Fruit fly (Drosophila melanogaster) whole organism, embryonic: Measurements from ENCODE around the gene chif.

Source experiments
- CG10209 ChIP-seq: fragments of 200-800 bp; sonication (Bioruptor generic); optimal IDR thresholded peaks from 3 replicates; lab custom pipeline; 2017; ENCODE audit warnings: missing biosample characterization, mild to moderate bottlenecking, missing genetic modification characterization, missing genetic modification reagents
- CG1024 ChIP-seq: fragments of 200-800 bp; sonication (Bioruptor generic); IDR thresholded peaks from 2 replicates; pipeline ENCODE4 v1.3.6; 2022; ENCODE audit warnings: missing biosample characterization, missing genetic modification characterization
- CG10267 ChIP-seq: fragments of 200-800 bp; sonication (Bioruptor generic); optimal IDR thresholded peaks from 2 replicates; lab custom pipeline; 2018; ENCODE audit warnings: missing biosample characterization, mild to moderate bottlenecking, missing genetic modification characterization, moderate library complexity
- CG10979 ChIP-seq: fragments of 200-800 bp; sonication (Bioruptor generic); optimal IDR thresholded peaks from 2 replicates; lab custom pipeline; 2018; ENCODE audit warnings: missing biosample characterization, mild to moderate bottlenecking, missing genetic modification characterization, moderate library complexity
- CG13424 ChIP-seq: fragments of 200-800 bp; sonication (Bioruptor generic); optimal IDR thresholded peaks from 2 replicates; lab custom pipeline; 2019; ENCODE audit warnings: missing biosample characterization, mild to moderate bottlenecking, missing genetic modification characterization, moderate library complexity
- CG1529 ChIP-seq: fragments of 200-800 bp; sonication (Bioruptor generic); optimal IDR thresholded peaks from 3 replicates; lab custom pipeline; 2018; ENCODE audit warnings: missing biosample characterization, missing genetic modification characterization
- CG15601 ChIP-seq: fragments of 200-800 bp; sonication (Bioruptor generic); optimal IDR thresholded peaks from 3 replicates; lab custom pipeline; 2019; ENCODE audit warnings: missing biosample characterization, mild to moderate bottlenecking, missing genetic modification characterization, moderate library complexity
- CG15696 ChIP-seq: fragments of 200-800 bp; sonication (Bioruptor generic); optimal IDR thresholded peaks from 2 replicates; lab custom pipeline; 2019; ENCODE audit warnings: missing biosample characterization, mild to moderate bottlenecking, missing genetic modification characterization, moderate library complexity
- CG17361 ChIP-seq: fragments of 200-800 bp; sonication (Bioruptor generic); IDR thresholded peaks from 3 replicates; pipeline ENCODE4 v1.3.6; 2022; ENCODE audit warnings: missing biosample characterization, missing genetic modification characterization
- CG17912 ChIP-seq: fragments of 200-800 bp; sonication (Bioruptor generic); optimal IDR thresholded peaks from 2 replicates; lab custom pipeline; 2018; ENCODE audit warnings: missing biosample characterization, mild to moderate bottlenecking, missing genetic modification characterization
- CG33557 ChIP-seq: fragments of 200-800 bp; sonication (Bioruptor generic); optimal IDR thresholded peaks from 2 replicates; lab custom pipeline; 2019; ENCODE audit warnings: missing biosample characterization, mild to moderate bottlenecking, missing genetic modification characterization, moderate library complexity
- CG34376 ChIP-seq: fragments of 200-800 bp; sonication (Bioruptor generic); optimal IDR thresholded peaks from 2 replicates; lab custom pipeline; 2018; ENCODE audit warnings: missing biosample characterization, mild to moderate bottlenecking, missing genetic modification characterization
- CG34422 ChIP-seq: fragments of 200-800 bp; sonication (Bioruptor generic); IDR thresholded peaks from 3 replicates; pipeline ENCODE4 v1.3.6; 2022; ENCODE audit warnings: missing biosample characterization, missing genetic modification characterization
- CG4328 ChIP-seq: fragments of 200-800 bp; sonication (Bioruptor generic); optimal IDR thresholded peaks from 3 replicates; lab custom pipeline; 2017; ENCODE audit warnings: missing biosample characterization, missing genetic modification reagents, missing genetic modification characterization
- CG7556 ChIP-seq: fragments of 200-800 bp; sonication (Bioruptor generic); optimal IDR thresholded peaks from 2 replicates; lab custom pipeline; 2017; ENCODE audit warnings: missing biosample characterization, mild to moderate bottlenecking, missing genetic modification characterization
- CG7745 ChIP-seq: fragments of 200-800 bp; sonication (Bioruptor generic); optimal IDR thresholded peaks from 2 replicates; lab custom pipeline; 2018; ENCODE audit warnings: missing biosample characterization, mild to moderate bottlenecking, missing genetic modification characterization, moderate library complexity
- CG9797 ChIP-seq: fragments of 200-800 bp; sonication (Bioruptor generic); optimal IDR thresholded peaks from 3 replicates; lab custom pipeline; 2018; ENCODE audit warnings: missing biosample characterization, mild to moderate bottlenecking, missing genetic modification characterization
- Dfd ChIP-seq, 2 experiments: fragments of >200 bp; optimal IDR thresholded peaks; 2 replicates each; lab custom pipeline; 2017; ENCODE audit warnings: missing biosample characterization in 2 of 2, missing genetic modification characterization in 2 of 2
- ERR ChIP-seq: fragments of 200-800 bp; sonication (Bioruptor generic); optimal IDR thresholded peaks from 2 replicates; lab custom pipeline; 2016; ENCODE audit warnings: missing biosample characterization, missing genetic modification characterization
- Fer2 ChIP-seq: fragments of 200-800 bp; sonication (Bioruptor generic); optimal IDR thresholded peaks from 2 replicates; lab custom pipeline; 2018; ENCODE audit warnings: missing biosample characterization, mild to moderate bottlenecking, missing genetic modification characterization, moderate library complexity
- H15 ChIP-seq: fragments of 200-800 bp; sonication (Bioruptor generic); IDR thresholded peaks from 3 replicates; pipeline ENCODE4 v1.3.6; 2022; ENCODE audit warnings: missing biosample characterization, missing genetic modification characterization
- Nf-YC ChIP-seq: fragments of 200-800 bp; optimal IDR thresholded peaks from 3 replicates; lab custom pipeline; 2019; ENCODE audit warnings: missing biosample characterization, mild to moderate bottlenecking, missing genetic modification characterization, moderate library complexity
- Opbp ChIP-seq: fragments of 200-800 bp; sonication (Bioruptor generic); IDR thresholded peaks from 3 replicates; pipeline ENCODE4 v1.3.6; 2022; ENCODE audit warnings: missing biosample characterization, missing genetic modification characterization; ENCODE audit not compliant: partially characterized antibody
- Optix ChIP-seq: fragments of 200-800 bp; sonication (Bioruptor generic); IDR thresholded peaks from 3 replicates; pipeline ENCODE4 v1.3.6; 2022; ENCODE audit warnings: missing biosample characterization, missing genetic modification characterization
- Pdp1 ChIP-seq, 2 experiments: fragments of 200-800 bp; sonication (Bioruptor generic); optimal IDR thresholded peaks; 3 replicates each; lab custom pipeline; 2016; ENCODE audit warnings: missing biosample characterization in 2 of 2, missing genetic modification characterization in 2 of 2, mild to moderate bottlenecking in 1 of 2, moderate library complexity in 1 of 2
- Sry-δ ChIP-seq: fragments of 200-800 bp; sonication (Bioruptor generic); optimal IDR thresholded peaks from 2 replicates; lab custom pipeline; 2016; ENCODE audit warnings: missing biosample characterization, missing genetic modification characterization
- Trl ChIP-seq, 3 experiments: fragments of >200 bp in 2 of 3; fragments of 200-800 bp in 1 of 3; sonication (Bioruptor generic) in 1 of 3; optimal IDR thresholded peaks; 2 replicates in 1 of 3; 3 replicates in 2 of 3; lab custom pipeline; 2016 to 2017; ENCODE audit warnings: missing biosample characterization in 1 of 3, missing genetic modification characterization in 1 of 3
- ash1 ChIP-seq: fragments of 200-800 bp; sonication (Bioruptor generic); optimal IDR thresholded peaks from 2 replicates; lab custom pipeline; 2018; ENCODE audit warnings: missing biosample characterization, mild to moderate bottlenecking, missing genetic modification characterization
- ato ChIP-seq: fragments of 200-800 bp; sonication (Bioruptor generic); IDR thresholded peaks from 2 replicates; pipeline ENCODE4 v1.3.6; 2022; ENCODE audit warnings: missing biosample characterization, missing genetic modification characterization; ENCODE audit not compliant: partially characterized antibody
- cato ChIP-seq: fragments of 200-800 bp; sonication (Bioruptor generic); optimal IDR thresholded peaks from 2 replicates; lab custom pipeline; 2016; ENCODE audit warnings: missing biosample characterization, missing genetic modification characterization, borderline replicate concordance
- dati ChIP-seq: fragments of 200-800 bp; sonication (Bioruptor generic); IDR thresholded peaks from 2 replicates; pipeline ENCODE4 v1.3.6; 2022; ENCODE audit warnings: missing biosample characterization, missing genetic modification characterization
- dpn ChIP-seq, 2 experiments: fragments of 200-800 bp; sonication (Bioruptor generic); optimal IDR thresholded peaks; 3 replicates each; lab custom pipeline; 2016; ENCODE audit warnings: missing biosample characterization in 2 of 2, missing genetic modification characterization in 2 of 2
- dysf ChIP-seq: fragments of 200-800 bp; sonication (Bioruptor generic); IDR thresholded peaks from 3 replicates; pipeline ENCODE4 v1.3.6; 2022; ENCODE audit warnings: missing biosample characterization, missing genetic modification characterization
- ewg ChIP-seq: fragments of 200-800 bp; sonication (Bioruptor generic); optimal IDR thresholded peaks from 3 replicates; lab custom pipeline; 2017; ENCODE audit warnings: mild to moderate bottlenecking, missing biosample characterization, missing genetic modification reagents, missing genetic modification characterization
- fd96Cb ChIP-seq: fragments of 200-800 bp; sonication (Bioruptor generic); optimal IDR thresholded peaks from 2 replicates; lab custom pipeline; 2018; ENCODE audit warnings: missing biosample characterization, mild to moderate bottlenecking, missing genetic modification characterization, moderate library complexity
- gfzf ChIP-seq: fragments of 200-800 bp; sonication (Bioruptor generic); optimal IDR thresholded peaks from 2 replicates; lab custom pipeline; 2016; ENCODE audit warnings: missing biosample characterization, mild to moderate bottlenecking, missing genetic modification characterization, moderate library complexity
- grn ChIP-seq: fragments of 200-800 bp; sonication (Bioruptor generic); optimal IDR thresholded peaks from 3 replicates; lab custom pipeline; 2017; ENCODE audit warnings: missing biosample characterization, missing genetic modification characterization
- gsb-n ChIP-seq: fragments of 200-800 bp; sonication (Bioruptor generic); optimal IDR thresholded peaks from 3 replicates; lab custom pipeline; 2018; ENCODE audit warnings: missing biosample characterization, mild to moderate bottlenecking, missing genetic modification characterization
- jigr1 ChIP-seq: fragments of 200-800 bp; sonication (Bioruptor generic); IDR thresholded peaks from 3 replicates; pipeline ENCODE4 v1.3.6; 2022; ENCODE audit warnings: missing biosample characterization, missing genetic modification characterization
- kah ChIP-seq: fragments of 200-800 bp; sonication (Bioruptor generic); optimal IDR thresholded peaks from 2 replicates; lab custom pipeline; 2018; ENCODE audit warnings: missing biosample characterization, mild to moderate bottlenecking, missing genetic modification characterization
- kni ChIP-seq: fragments of 200-800 bp; sonication (Bioruptor generic); optimal IDR thresholded peaks from 3 replicates; lab custom pipeline; 2017; ENCODE audit warnings: mild to moderate bottlenecking, missing biosample characterization, missing genetic modification reagents, missing genetic modification characterization
- lola ChIP-seq, 3 experiments: fragments of >200 bp in 2 of 3; fragments of 200-800 bp in 1 of 3; sonication (Bioruptor generic) in 1 of 3; optimal IDR thresholded peaks; 2 replicates each; lab custom pipeline; 2017 to 2019; ENCODE audit warnings: missing biosample characterization in 3 of 3, missing genetic modification characterization in 3 of 3, mild to moderate bottlenecking in 1 of 3, moderate library complexity in 1 of 3
- phol ChIP-seq: fragments of 200-800 bp; sonication (Bioruptor generic); optimal IDR thresholded peaks from 3 replicates; lab custom pipeline; 2018; ENCODE audit warnings: missing biosample characterization, mild to moderate bottlenecking, missing genetic modification characterization, moderate library complexity
- stwl ChIP-seq: fragments of 200-800 bp; sonication (Bioruptor generic); optimal IDR thresholded peaks from 3 replicates; lab custom pipeline; 2018; ENCODE audit warnings: missing biosample characterization, mild to moderate bottlenecking, missing genetic modification characterization, moderate library complexity
- sug ChIP-seq: fragments of 200-800 bp; optimal IDR thresholded peaks from 2 replicates; lab custom pipeline; 2019; ENCODE audit warnings: missing biosample characterization, mild to moderate bottlenecking, missing genetic modification characterization, moderate library complexity
- trh ChIP-seq: fragments of 200-800 bp; sonication (Bioruptor generic); optimal IDR thresholded peaks from 2 replicates; lab custom pipeline; 2016; ENCODE audit warnings: missing biosample characterization, missing genetic modification characterization
- twi ChIP-seq: fragments of 200-800 bp; optimal IDR thresholded peaks from 2 replicates; lab custom pipeline; 2019; ENCODE audit warnings: missing biosample characterization, mild to moderate bottlenecking, missing genetic modification characterization, moderate library complexity
- zen ChIP-seq: fragments of 200-800 bp; sonication (Bioruptor generic); optimal IDR thresholded peaks from 3 replicates; lab custom pipeline; 2018; ENCODE audit warnings: missing biosample characterization, mild to moderate bottlenecking, missing genetic modification characterization, moderate library complexity
- zfh2 ChIP-seq: fragments of 200-800 bp; sonication (Bioruptor generic); optimal IDR thresholded peaks from 2 replicates; lab custom pipeline; 2016; ENCODE audit warnings: missing biosample characterization, missing genetic modification characterization

chif gene

DNA sequence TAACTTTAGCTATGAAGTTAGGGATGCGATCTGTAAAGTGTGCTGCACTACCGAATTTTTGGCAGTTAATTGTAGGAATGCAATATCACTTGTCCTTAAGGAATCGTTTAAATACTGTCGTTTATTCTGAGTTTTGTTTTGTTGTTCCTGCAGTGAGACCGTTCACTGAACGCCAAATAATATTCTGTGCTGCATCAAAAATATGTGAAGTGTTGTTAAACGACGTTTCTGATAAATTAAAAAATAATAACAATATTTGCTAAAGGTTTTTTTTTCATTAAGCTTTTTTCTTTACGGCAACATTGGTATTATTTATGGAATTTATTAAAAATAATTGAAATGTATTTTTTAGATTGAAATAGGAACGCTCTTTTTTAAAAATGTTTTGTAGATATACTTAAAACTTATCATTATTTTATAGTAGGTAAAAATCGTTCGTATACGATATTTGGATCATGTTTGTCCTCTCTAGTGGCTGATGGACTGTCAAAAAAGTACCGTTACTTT lies 49.6 kb downstream of the chif start, which contains the start of gene GMF (continued):
- peak; percentile 70 for TF ChIP-seq phol
- TF ChIP-seq stwl (tag; lab: Kevin White, UChicago) = peak; percentile 76
- TF ChIP-seq CG1024 = no peak
- TF ChIP-seq CG17912 (GFP tag; lab: Kevin White, UChicago) = no peak
- TF ChIP-seq zen = peak; percentile 62
- peak; percentile 6 for TF ChIP-seq twi
- peak; percentile 43 for TF ChIP-seq sug (tag; lab: Kevin White, UChicago)
- no peak for TF ChIP-seq trh (GFP tag; lab: Kevin White, UChicago)
- peak; percentile 67; the same call in 1 of the 3 replicates for TF ChIP-seq jigr1 (GFP tag; lab: Robert Waterston, UW)
- TF ChIP-seq CG7556 (GFP tag; lab: Kevin White, UChicago) = peak; percentile 30
- TF ChIP-seq ewg (GFP tag; lab: Kevin White, UChicago) = no peak
- peak; percentile 45 for TF ChIP-seq Nf-YC (tag; lab: Kevin White, UChicago)
- TF ChIP-seq Sry-δ = peak; percentile 61
- peak; percentile 60 for TF ChIP-seq CG9797
- no peak for TF ChIP-seq kah (GFP tag; lab: Kevin White, UChicago)
- no peak for TF ChIP-seq Fer2 (tag; lab: Kevin White, UChicago)
- TF ChIP-seq CG10267 (tag; lab: Kevin White, UChicago) = peak; percentile 97
- no peak for TF ChIP-seq CG4328 (GFP tag; lab: Kevin White, UChicago)
- peak; percentile 9 to 27 for TF ChIP-seq dpn (GFP tag; optimal IDR thresholded peaks at IDR 0.05; lab: Kevin White, UChicago)
- TF ChIP-seq ERR (GFP tag; lab: Kevin White, UChicago) = no peak
- TF ChIP-seq Pdp1 (GFP tag; optimal IDR thresholded peaks at IDR 0.05; lab: Kevin White, UChicago) = peak; percentile 5 to 29
- TF ChIP-seq Optix (GFP tag; lab: Robert Waterston, UW) = no peak
- peak; percentile 11 for TF ChIP-seq cato (GFP tag; lab: Kevin White, UChicago)
- TF ChIP-seq CG7745 (tag; lab: Kevin White, UChicago) = no peak
- no peak for TF ChIP-seq dati (GFP tag; lab: Robert Waterston, UW)
- peak; percentile 10 for TF ChIP-seq CG10209 (GFP tag; lab: Kevin White, UChicago)
- TF ChIP-seq grn (GFP tag; lab: Kevin White, UChicago) = peak; percentile 50
- TF ChIP-seq CG34422 (GFP tag; lab: Robert Waterston, UW) = 0 out of 3 replicates have a peak, but pooled peaks have one; percentile 11
- TF ChIP-seq gsb-n = peak; percentile 48
- TF ChIP-seq CG13424 (tag; lab: Kevin White, UChicago) = peak; percentile 25
- TF ChIP-seq H15 (GFP tag; lab: Robert Waterston, UW) = no peak
- no peak for TF ChIP-seq Dfd (GFP tag; optimal IDR thresholded peaks at IDR 0.05; lab: Kevin White, UChicago)
- peak in 1 of 3 experiments; percentile 62 for TF ChIP-seq lola (GFP tag; optimal IDR thresholded peaks at IDR 0.05; lab: Kevin White, UChicago)
- TF ChIP-seq CG10979 (tag; lab: Kevin White, UChicago) = peak; percentile 63
- TF ChIP-seq ash1 = no peak
- TF ChIP-seq kni (GFP tag; lab: Kevin White, UChicago) = no peak
- no peak for TF ChIP-seq CG34376 (GFP tag; lab: Kevin White, UChicago)
- TF ChIP-seq Opbp = no peak
- TF ChIP-seq CG15696 (tag; lab: Kevin White, UChicago) = peak; percentile 46
- no peak for TF ChIP-seq Trl (optimal IDR thresholded peaks at IDR 0.05; lab: Kevin White, UChicago)
- no peak for TF ChIP-seq Trl (GFP tag; optimal IDR thresholded peaks at IDR 0.05; lab: Kevin White, UChicago)
- peak; percentile 78 for TF ChIP-seq gfzf (GFP tag; lab: Kevin White, UChicago)
- TF ChIP-seq ato = no peak
- TF ChIP-seq zfh2 (GFP tag; lab: Kevin White, UChicago) = peak; percentile 23
- peak; percentile 37 for TF ChIP-seq CG33557 (GFP tag; lab: Kevin White, UChicago)
- TF ChIP-seq CG17361 = peak; percentile 78; the same call in 2 of the 3 replicates
- TF ChIP-seq CG15601 = peak; percentile 53
- TF ChIP-seq dysf = no peak
- peak; percentile 33 for TF ChIP-seq fd96Cb (tag; lab: Kevin White, UChicago)
- no peak for TF ChIP-seq CG1529 (GFP tag; lab: Kevin White, UChicago)
